Fruit fly (Drosophila melanogaster) whole organism, prepupa: ENCODE data around the gene CG8051.

ENCODE experiments used
- Blimp-1 ChIP-seq: fragments of 200-800 bp; sonication (Bioruptor generic); optimal IDR thresholded peaks from 3 replicates; lab custom pipeline; 2017; ENCODE audit warnings: missing biosample characterization, missing genetic modification characterization, mild to moderate bottlenecking, moderate library complexity, missing genetic modification reagents
- CG11294 ChIP-seq: fragments of 200-800 bp; sonication (Bioruptor generic); IDR thresholded peaks from 2 replicates; pipeline ENCODE4 v1.3.6; 2022; ENCODE audit warnings: missing biosample characterization, missing genetic modification characterization
- CG11762 ChIP-seq: fragments of 200-800 bp; sonication (Bioruptor generic); optimal IDR thresholded peaks from 3 replicates; lab custom pipeline; 2016; ENCODE audit warnings: missing biosample characterization, missing genetic modification characterization; ENCODE audit not compliant: insufficient read depth
- CG15336 ChIP-seq: fragments of 200-800 bp; sonication (Bioruptor generic); IDR thresholded peaks from 2 replicates; pipeline ENCODE4 v1.3.6; 2022; ENCODE audit warnings: missing biosample characterization, missing genetic modification characterization
- CG1621 ChIP-seq: fragments of 200-800 bp; sonication (Bioruptor generic); optimal IDR thresholded peaks from 3 replicates; lab custom pipeline; 2018; ENCODE audit warnings: missing biosample characterization, mild to moderate bottlenecking, missing genetic modification characterization
- CG3032 ChIP-seq: fragments of 200-800 bp; optimal IDR thresholded peaks from 2 replicates; lab custom pipeline; 2019; ENCODE audit warnings: missing biosample characterization, mild to moderate bottlenecking, missing genetic modification characterization, moderate library complexity
- CG32006 ChIP-seq: fragments of 200-800 bp; sonication (Bioruptor generic); optimal IDR thresholded peaks from 3 replicates; lab custom pipeline; 2017; ENCODE audit warnings: missing biosample characterization, mild to moderate bottlenecking, missing genetic modification characterization
- CG3919 ChIP-seq: fragments of 200-800 bp; sonication (Bioruptor generic); optimal IDR thresholded peaks from 3 replicates; lab custom pipeline; 2016; ENCODE audit warnings: missing biosample characterization, missing genetic modification characterization
- CG4318 ChIP-seq: fragments of 200-800 bp; sonication (Bioruptor generic); optimal IDR thresholded peaks from 3 replicates; lab custom pipeline; 2017; ENCODE audit warnings: missing biosample characterization, mild to moderate bottlenecking, missing genetic modification characterization
- CG6276 ChIP-seq: fragments of 200-800 bp; sonication (Bioruptor generic); optimal IDR thresholded peaks from 2 replicates; lab custom pipeline; 2017; ENCODE audit warnings: missing biosample characterization, mild to moderate bottlenecking, missing genetic modification characterization
- CG6792 ChIP-seq: fragments of 200-800 bp; sonication (Bioruptor generic); optimal IDR thresholded peaks from 3 replicates; lab custom pipeline; 2016; ENCODE audit warnings: missing biosample characterization, missing genetic modification characterization
- CG6808 ChIP-seq: fragments of 200-800 bp; sonication (Bioruptor generic); optimal IDR thresholded peaks from 3 replicates; lab custom pipeline; 2017; ENCODE audit warnings: missing biosample characterization, missing genetic modification characterization, mild to moderate bottlenecking, moderate library complexity, missing genetic modification reagents
- CG6854 ChIP-seq: fragments of 200-800 bp; sonication (Bioruptor generic); optimal IDR thresholded peaks from 2 replicates; lab custom pipeline; 2017; ENCODE audit warnings: missing biosample characterization, mild to moderate bottlenecking, missing genetic modification characterization
- CG7368 ChIP-seq: fragments of 200-800 bp; sonication (Bioruptor generic); optimal IDR thresholded peaks from 3 replicates; lab custom pipeline; 2016; ENCODE audit warnings: missing biosample characterization, missing genetic modification characterization
- CG8119 ChIP-seq: fragments of 200-800 bp; sonication (Bioruptor generic); IDR thresholded peaks from 3 replicates; pipeline ENCODE4 v1.3.6; 2022; ENCODE audit warnings: missing biosample characterization, missing genetic modification characterization
- CG8632 ChIP-seq: fragments of 200-800 bp; sonication (Bioruptor generic); optimal IDR thresholded peaks from 3 replicates; lab custom pipeline; 2016; ENCODE audit warnings: missing biosample characterization, missing genetic modification characterization
- CG9139 ChIP-seq: fragments of 200-800 bp; sonication (Bioruptor generic); optimal IDR thresholded peaks from 3 replicates; lab custom pipeline; 2017; ENCODE audit warnings: missing biosample characterization, mild to moderate bottlenecking, missing genetic modification characterization
- Eip75B ChIP-seq: fragments of 200-800 bp; sonication (Bioruptor generic); optimal IDR thresholded peaks from 3 replicates; lab custom pipeline; 2016; ENCODE audit warnings: missing biosample characterization, missing genetic modification characterization
- Eip78C ChIP-seq: fragments of 200-800 bp; sonication (Bioruptor generic); peaks from one replicate; lab custom pipeline; 2016; ENCODE audit warnings: missing biosample characterization, missing genetic modification characterization
- Eip93F ChIP-seq: fragments of 200-800 bp; sonication (Bioruptor generic); optimal IDR thresholded peaks from 2 replicates; lab custom pipeline; 2016; ENCODE audit warnings: missing biosample characterization, mild to moderate bottlenecking, missing genetic modification characterization
- Ets96B ChIP-seq: fragments of 200-800 bp; optimal IDR thresholded peaks from 2 replicates; lab custom pipeline; 2019; ENCODE audit warnings: missing biosample characterization, mild to moderate bottlenecking, missing genetic modification characterization, moderate library complexity
- Hr39 ChIP-seq: fragments of 200-800 bp; sonication (Bioruptor generic); optimal IDR thresholded peaks from 2 replicates; lab custom pipeline; 2016; ENCODE audit warnings: missing biosample characterization, missing genetic modification characterization
- Hr4 ChIP-seq: fragments of 200-800 bp; sonication (Bioruptor generic); optimal IDR thresholded peaks from 3 replicates; lab custom pipeline; 2016; ENCODE audit warnings: missing biosample characterization, missing genetic modification characterization
- Lpt ChIP-seq: fragments of 200-800 bp; sonication (Bioruptor generic); optimal IDR thresholded peaks from 3 replicates; lab custom pipeline; 2016; ENCODE audit warnings: missing biosample characterization, missing genetic modification characterization
- OdsH ChIP-seq: fragments of 200-800 bp; sonication (Bioruptor generic); optimal IDR thresholded peaks from 3 replicates; lab custom pipeline; 2016; ENCODE audit warnings: missing biosample characterization, missing genetic modification characterization
- Smox ChIP-seq: fragments of 200-800 bp; sonication (Bioruptor generic); optimal IDR thresholded peaks from 3 replicates; lab custom pipeline; 2016; ENCODE audit warnings: missing biosample characterization, missing genetic modification characterization
- Sox102F ChIP-seq: fragments of 200-800 bp; sonication (Bioruptor generic); optimal IDR thresholded peaks from 2 replicates; lab custom pipeline; 2016; ENCODE audit warnings: missing biosample characterization, mild to moderate bottlenecking, missing genetic modification characterization
- Sox15 ChIP-seq: fragments of 200-800 bp; sonication (Bioruptor generic); optimal IDR thresholded peaks from 3 replicates; lab custom pipeline; 2016; ENCODE audit warnings: missing biosample characterization, missing genetic modification characterization
- achi ChIP-seq: fragments of 200-800 bp; sonication (Bioruptor generic); optimal IDR thresholded peaks from 3 replicates; lab custom pipeline; 2016; ENCODE audit warnings: missing biosample characterization, missing genetic modification characterization
- acj6 ChIP-seq: fragments of 200-800 bp; sonication (Bioruptor generic); optimal IDR thresholded peaks from 3 replicates; lab custom pipeline; 2016; ENCODE audit warnings: missing biosample characterization, missing genetic modification characterization
- dac ChIP-seq: fragments of 200-800 bp; sonication (Bioruptor generic); optimal IDR thresholded peaks from 2 replicates; lab custom pipeline; 2017; ENCODE audit warnings: missing biosample characterization, mild to moderate bottlenecking, missing genetic modification characterization
- dsx ChIP-seq: fragments of 200-800 bp; optimal IDR thresholded peaks from 3 replicates; lab custom pipeline; 2019; ENCODE audit warnings: missing biosample characterization, mild to moderate bottlenecking, missing genetic modification characterization, moderate library complexity; ENCODE audit not compliant: poor library complexity, severe bottlenecking
- eg ChIP-seq: fragments of 200-800 bp; sonication (Bioruptor generic); IDR thresholded peaks from 3 replicates; pipeline ENCODE4 v1.3.6; 2022; ENCODE audit warnings: missing biosample characterization, missing genetic modification characterization
- esn ChIP-seq: fragments of 200-800 bp; sonication (Bioruptor generic); optimal IDR thresholded peaks from 2 replicates; lab custom pipeline; 2016; ENCODE audit warnings: missing biosample characterization, mild to moderate bottlenecking, missing genetic modification characterization, moderate library complexity
- fkh ChIP-seq: fragments of 200-800 bp; sonication (Bioruptor generic); optimal IDR thresholded peaks from 3 replicates; lab custom pipeline; 2017; ENCODE audit warnings: missing biosample characterization, mild to moderate bottlenecking, missing genetic modification characterization, moderate library complexity
- lz ChIP-seq: fragments of 200-800 bp; sonication (Bioruptor generic); optimal IDR thresholded peaks from 3 replicates; lab custom pipeline; 2016; ENCODE audit warnings: missing biosample characterization, missing genetic modification characterization
- net ChIP-seq: fragments of 200-800 bp; sonication (Bioruptor generic); optimal IDR thresholded peaks from 3 replicates; lab custom pipeline; 2016; ENCODE audit warnings: missing biosample characterization, missing genetic modification characterization
- spab ChIP-seq: fragments of 200-800 bp; sonication (Bioruptor generic); optimal IDR thresholded peaks from 2 replicates; lab custom pipeline; 2017; ENCODE audit warnings: missing biosample characterization, mild to moderate bottlenecking, missing genetic modification characterization, missing genetic modification reagents
- svp ChIP-seq: fragments of 200-800 bp; sonication (Bioruptor generic); peaks from one replicate; lab custom pipeline; 2016; ENCODE audit warnings: missing biosample characterization, missing genetic modification characterization
- topi ChIP-seq: fragments of 200-800 bp; sonication (Bioruptor generic); optimal IDR thresholded peaks from 3 replicates; lab custom pipeline; 2016; ENCODE audit warnings: missing biosample characterization, missing genetic modification characterization

Gene CG8051

dm6 chrX:19265802-19266479 lies 41.8 kb downstream of the CG8051 start:
- TF ChIP-seq lz (no peak), CG3919 (GFP tag; lab: Kevin White, UChicago) (no peak), Smox (GFP tag; lab: Kevin White, UChicago) (no peak), esn (no peak), dac (GFP tag; lab: Kevin White, UChicago) (no peak), CG6276 (GFP tag; lab: Kevin White, UChicago) (no peak), CG8632 (GFP tag; lab: Kevin White, UChicago) (no peak), Hr4 (GFP tag; lab: Kevin White, UChicago) (no peak), CG9139 (no peak), CG32006 (GFP tag; lab: Kevin White, UChicago) (no peak)
- TF ChIP-seq, all 60 proteins: peak for 0

- TF ChIP-seq CG7368 (GFP tag; lab: Kevin White, UChicago) (no peak), CG3032 (tag; lab: Kevin White, UChicago) (no peak), CG6808 (GFP tag; lab: Kevin White, UChicago) (no peak), spab (GFP tag; lab: Kevin White, UChicago) (no peak), Hr39 (GFP tag; lab: Kevin White, UChicago) (no peak), esn (no peak), Eip93F (GFP tag; lab: Kevin White, UChicago) (no peak), net (GFP tag; lab: Kevin White, UChicago) (no peak), Lpt (GFP tag; lab: Kevin White, UChicago) (no peak), Sox102F (GFP tag; lab: Kevin White, UChicago) (no peak), OdsH (GFP tag; lab: Kevin White, UChicago) (no peak)
Observed at dm6 chrX:19264396-19264795, 43.3 kb downstream of the CG8051 start.

- TF ChIP-seq CG15336 (peak; percentile 57; the same call in 1 of the 2 replicates), CG1621 (no peak), Sox15 (GFP tag; lab: Kevin White, UChicago) (no peak), topi (GFP tag; lab: Kevin White, UChicago) (no peak), spab (GFP tag; lab: Kevin White, UChicago) (no peak), CG11294 (GFP tag; lab: Robert Waterston, UW) (no peak), Blimp-1 (GFP tag; lab: Kevin White, UChicago) (no peak), CG8119 (GFP tag; lab: Robert Waterston, UW) (peak; percentile 54; the same call in 2 of the 3 replicates), CG32006 (GFP tag; lab: Kevin White, UChicago) (peak; percentile 48), acj6 (no peak), CG6854 (GFP tag; lab: Kevin White, UChicago) (no peak), esn (peak; percentile 21), Sox102F (GFP tag; lab: Kevin White, UChicago) (no peak), dsx (GFP tag; lab: Kevin White, UChicago) (no peak), net (GFP tag; lab: Kevin White, UChicago) (no peak), Hr39 (GFP tag; lab: Kevin White, UChicago) (no peak), Smox (GFP tag; lab: Kevin White, UChicago) (no peak), dac (GFP tag; lab: Kevin White, UChicago) (no peak), fkh (GFP tag; lab: Kevin White, UChicago) (no peak), Hr4 (GFP tag; lab: Kevin White, UChicago) (no peak), CG4318 (no peak), eg (GFP tag; lab: Robert Waterston, UW) (peak; percentile 42; the same call in 2 of the 3 replicates), Ets96B (peak; percentile 30), OdsH (GFP tag; lab: Kevin White, UChicago) (no peak), lz (no peak), CG11762 (GFP tag; lab: Kevin White, UChicago) (no peak), Eip78C (GFP tag; lab: Kevin White, UChicago) (peak; percentile 68), Eip75B (no peak), CG3032 (tag; lab: Kevin White, UChicago) (peak; percentile 15), CG7368 (GFP tag; lab: Kevin White, UChicago) (no peak), CG6792 (GFP tag; lab: Kevin White, UChicago) (no peak), achi (GFP tag; lab: Kevin White, UChicago) (peak; percentile 11), svp (GFP tag; lab: Kevin White, UChicago) (no peak)
Observed at dm6 chrX:19262553-19262952, 45.2 kb downstream of the CG8051 start.
